Fruit fly (Drosophila melanogaster): Measurements from ENCODE around the gene CG14689.

The CG14689 gene

DNA sequence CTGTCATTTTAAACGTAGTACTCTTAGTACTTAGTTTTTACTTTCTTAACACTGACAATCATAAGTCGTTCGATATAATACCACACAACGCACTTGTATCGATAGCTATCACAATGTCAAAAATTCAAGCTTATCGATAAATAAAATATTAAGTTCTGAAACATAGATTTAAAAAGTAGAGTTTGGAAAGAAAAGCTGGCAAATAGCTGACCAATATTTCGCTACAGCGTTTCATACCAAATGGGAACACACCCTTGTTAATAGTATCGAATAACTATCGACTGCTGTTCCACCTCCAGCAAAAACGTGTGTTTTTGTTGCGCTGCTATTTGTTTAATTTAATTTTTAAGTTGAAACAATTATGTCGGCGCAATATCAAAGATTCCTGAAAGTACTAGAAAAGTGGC, 14.7 kb downstream of the CG14689 start, which contains the start of the genes pug, CG14683 and CG46459 (continued):
- TF ChIP-seq ci (GFP tag; IDR thresholded peaks at IDR 0.05): no peak
- TF ChIP-seq Ets65A (GFP tag): peak; percentile 67
- no peak for TF ChIP-seq D19B (GFP tag; optimal IDR thresholded peaks at IDR 0.05)
- no peak for TF ChIP-seq sqz (GFP tag; optimal IDR thresholded peaks at IDR 0.05)
- no peak for TF ChIP-seq CG1832 (GFP tag; optimal IDR thresholded peaks at IDR 0.05)
- no peak for TF ChIP-seq fd96Cb (tag; optimal IDR thresholded peaks at IDR 0.05)
- no peak for TF ChIP-seq CG3163 (GFP tag; optimal IDR thresholded peaks at IDR 0.05)
- TF ChIP-seq CG2116 (GFP tag; optimal IDR thresholded peaks at IDR 0.05): peak; percentile 75
- peak; percentile 10 for TF ChIP-seq Hmx (GFP tag; optimal IDR thresholded peaks at IDR 0.05)
- TF ChIP-seq CG7357 (GFP tag; IDR thresholded peaks at IDR 0.05): no peak
- TF ChIP-seq CG6765 (GFP tag; optimal IDR thresholded peaks at IDR 0.05): no peak
- TF ChIP-seq ab (GFP tag; optimal IDR thresholded peaks at IDR 0.05): no peak
- TF ChIP-seq fd3F (GFP tag; optimal IDR thresholded peaks at IDR 0.05): no peak
- peak; percentile 31 for TF ChIP-seq CG2678 (tag; optimal IDR thresholded peaks at IDR 0.05)
- TF ChIP-seq Lim3 (GFP tag; IDR thresholded peaks at IDR 0.05): no peak
- TF ChIP-seq exex (tag; optimal IDR thresholded peaks at IDR 0.05): no peak
- peak; percentile 72 for TF ChIP-seq row (GFP tag; IDR thresholded peaks at IDR 0.05)
- TF ChIP-seq CG31441 (GFP tag; IDR thresholded peaks at IDR 0.05): no peak
- TF ChIP-seq CG13123 (GFP tag; optimal IDR thresholded peaks at IDR 0.05): no peak
- peak; percentile 60 for TF ChIP-seq zfh2 (GFP tag; optimal IDR thresholded peaks at IDR 0.05)
- no peak for TF ChIP-seq ac (GFP tag; optimal IDR thresholded peaks at IDR 0.05)
- no peak for TF ChIP-seq CG4707 (GFP tag; optimal IDR thresholded peaks at IDR 0.05)
- no peak for TF ChIP-seq ATbp (GFP tag; optimal IDR thresholded peaks at IDR 0.05)
- no peak for TF ChIP-seq BtbVII (GFP tag; optimal IDR thresholded peaks at IDR 0.05)
- TF ChIP-seq gro (GFP tag; optimal IDR thresholded peaks at IDR 0.05): peak; percentile 70
- TF ChIP-seq oc (tag; optimal IDR thresholded peaks at IDR 0.05): no peak
- peak; percentile 42; the same call in 1 of the 2 replicates for TF ChIP-seq CG32532 (GFP tag; IDR thresholded peaks at IDR 0.05)
- no peak for TF ChIP-seq Adf1 (GFP tag; IDR thresholded peaks at IDR 0.05)
- TF ChIP-seq CG9876 (GFP tag; optimal IDR thresholded peaks at IDR 0.05): peak; percentile 27
- TF ChIP-seq CG10366 (GFP tag; IDR thresholded peaks at IDR 0.05): no peak; the same call in 1 of the 2 replicates
- TF ChIP-seq CG7372 (GFP tag; IDR thresholded peaks at IDR 0.05): no peak
- no peak for TF ChIP-seq CG2199 (GFP tag; IDR thresholded peaks at IDR 0.05)
- peak; percentile 45 for TF ChIP-seq pum (GFP tag; optimal IDR thresholded peaks at IDR 0.05)
- TF ChIP-seq GATAe (GFP tag; conservative IDR thresholded peaks at IDR 0.05): no peak
- TF ChIP-seq CG1024 (GFP tag; IDR thresholded peaks at IDR 0.05): no peak
- TF ChIP-seq CG1602 (GFP tag; optimal IDR thresholded peaks at IDR 0.05): peak; percentile 29
- 0 out of 2 replicates have a peak, but pooled peaks have one; percentile 32 for TF ChIP-seq ranshi (GFP tag; IDR thresholded peaks at IDR 0.05)
- TF ChIP-seq CG33557 (GFP tag; optimal IDR thresholded peaks at IDR 0.05): no peak
- TF ChIP-seq Gsc (GFP tag; IDR thresholded peaks at IDR 0.05): no peak
- TF ChIP-seq gcm (GFP tag; optimal IDR thresholded peaks at IDR 0.05): no peak
- no peak for TF ChIP-seq Awh (GFP tag; IDR thresholded peaks at IDR 0.05)
- no peak for TF ChIP-seq ash1 (GFP tag; optimal IDR thresholded peaks at IDR 0.05)
- TF ChIP-seq Sry-β (GFP tag; optimal IDR thresholded peaks at IDR 0.05): no peak
- peak; percentile 99 for TF ChIP-seq Dll (GFP tag; IDR thresholded peaks at IDR 0.05; ENCODE audit: partially characterized antibody)
- no peak for TF ChIP-seq CG7556 (GFP tag; optimal IDR thresholded peaks at IDR 0.05)
- TF ChIP-seq fu2 (GFP tag; optimal IDR thresholded peaks at IDR 0.05): peak; percentile 11
- no peak for TF ChIP-seq sc (optimal IDR thresholded peaks at IDR 0.05)
- no peak for TF ChIP-seq sc (GFP tag; optimal IDR thresholded peaks at IDR 0.05)
- no peak for TF ChIP-seq stc (GFP tag; IDR thresholded peaks at IDR 0.05)
- peak; percentile 50 for TF ChIP-seq ERR (GFP tag; optimal IDR thresholded peaks at IDR 0.05)
- TF ChIP-seq eyg (GFP tag; optimal IDR thresholded peaks at IDR 0.05): no peak
- no peak for TF ChIP-seq klu (GFP tag; IDR thresholded peaks at IDR 0.05)
- no peak for TF ChIP-seq HHEX (GFP tag; optimal IDR thresholded peaks at IDR 0.05)

Data from whole organism, embryonic.